Worm (Caenorhabditis elegans) whole organism, early embryonic: ENCODE measurements around the gene kbp-4.
"Not testable (repeated sequence)": the region's sequence is repeated elsewhere in the genome, so short reads cannot be mapped to it uniquely, and the experiment has no call there.

Experiments
- B0310.2 ChIP-seq: sonication (generic microtip); optimal IDR thresholded peaks from 2 replicates; lab custom pipeline; 2016; ENCODE audit warnings: mild to moderate bottlenecking, missing genetic modification characterization, missing compliant biosample characterization
- F13C5.2 ChIP-seq: sonication (generic microtip); optimal IDR thresholded peaks from 2 replicates; lab custom pipeline; 2017; ENCODE audit warnings: mild to moderate bottlenecking, missing genetic modification characterization, inconsistent platforms, missing compliant biosample characterization
- aly-1 ChIP-seq: sonication (generic microtip); optimal IDR thresholded peaks from 2 replicates; lab custom pipeline; 2016; ENCODE audit warnings: missing genetic modification characterization, missing compliant biosample characterization
- ama-1 ChIP-seq: fragments of 150-350 bp; optimal IDR thresholded peaks from 2 replicates; lab custom pipeline; 2014
- ceh-13 ChIP-seq: fragments of 200-800 bp; sonication (Bioruptor generic); optimal IDR thresholded peaks from 2 replicates; lab custom pipeline; 2018; ENCODE audit warnings: mild to moderate bottlenecking, missing genetic modification characterization, missing compliant biosample characterization
- ceh-36 ChIP-seq: sonication (generic microtip); optimal IDR thresholded peaks from 2 replicates; lab custom pipeline; 2016; ENCODE audit warnings: missing genetic modification characterization, inconsistent platforms, missing compliant biosample characterization
- ets-7 ChIP-seq: sonication (generic microtip); optimal IDR thresholded peaks from 2 replicates; lab custom pipeline; 2016; ENCODE audit warnings: missing genotype, missing genetic modification characterization, missing compliant biosample characterization
- flt-1 ChIP-seq: fragments of 200-800 bp; sonication (Bioruptor generic); IDR thresholded peaks from 2 replicates; pipeline ENCODE4 v1.3.6; 2022; ENCODE audit warnings: missing genetic modification characterization, missing compliant biosample characterization
- hmbx-1 ChIP-seq: sonication (generic microtip); optimal IDR thresholded peaks from 2 replicates; lab custom pipeline; 2016; ENCODE audit warnings: mild to moderate bottlenecking, missing genetic modification characterization, missing compliant biosample characterization
- hmg-4 ChIP-seq: fragments of 200-800 bp; sonication (Bioruptor generic); optimal IDR thresholded peaks from 2 replicates; lab custom pipeline; 2018; ENCODE audit warnings: mild to moderate bottlenecking, missing genetic modification characterization, missing compliant biosample characterization
- hnd-1 ChIP-seq: sonication (generic microtip); optimal IDR thresholded peaks from 2 replicates; lab custom pipeline; 2016; ENCODE audit warnings: missing genetic modification characterization, missing compliant biosample characterization
- pes-1 ChIP-seq: fragments of 200-800 bp; sonication (Bioruptor generic); IDR thresholded peaks from 2 replicates; pipeline ENCODE4 v1.3.6; 2022; ENCODE audit warnings: missing genetic modification reagents, missing genetic modification characterization, missing compliant biosample characterization
- scrt-1 ChIP-seq: fragments of 200-800 bp; sonication (Bioruptor generic); IDR thresholded peaks from 2 replicates; pipeline ENCODE4 v1.3.6; 2022; ENCODE audit warnings: missing genetic modification characterization, missing compliant biosample characterization
- sea-1 ChIP-seq: fragments of 200-800 bp; sonication (Bioruptor generic); conservative IDR thresholded peaks from 2 replicates; pipeline ENCODE4 v1.3.6; 2022; ENCODE audit warnings: missing genetic modification characterization, missing compliant biosample characterization
- tbx-11 ChIP-seq: fragments of 200-800 bp; sonication (Bioruptor generic); IDR thresholded peaks from 2 replicates; pipeline ENCODE4 v1.3.6; 2022; ENCODE audit warnings: missing genetic modification characterization, missing compliant biosample characterization
- tbx-37 ChIP-seq: fragments of 200-800 bp; sonication (Bioruptor generic); conservative IDR thresholded peaks from 2 replicates; pipeline ENCODE4 v1.3.6; 2022; ENCODE audit warnings: missing genetic modification reagents, missing genetic modification characterization, missing compliant biosample characterization
- tra-4 ChIP-seq: sonication (generic microtip); optimal IDR thresholded peaks from 2 replicates; lab custom pipeline; 2017; ENCODE audit warnings: missing genetic modification characterization, missing compliant biosample characterization

Gene kbp-4

DNA sequence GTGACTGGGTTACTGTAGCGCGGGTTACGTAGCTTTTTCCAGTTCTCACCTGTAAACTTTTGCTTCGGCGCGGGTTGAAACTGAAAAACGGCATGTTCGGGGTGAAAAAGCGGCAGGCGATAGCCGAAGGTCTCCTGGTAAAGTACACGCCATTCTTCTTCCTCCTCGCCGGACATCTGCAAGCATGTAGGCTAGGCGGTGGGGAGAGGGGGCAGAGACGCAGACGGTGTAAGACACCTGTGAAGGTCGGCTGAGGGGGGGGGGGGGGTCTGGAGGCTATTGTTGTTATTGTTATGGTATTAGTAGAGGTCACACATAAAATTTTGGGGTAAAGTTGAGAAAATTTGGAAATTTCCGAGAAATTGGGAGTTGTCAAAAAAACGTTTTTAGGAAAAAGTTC, 27.6 kb upstream of the kbp-4 start, which contains the start of gene fbxo-11.2:
Gene fbxo-11.2, minus strand, starts transcription at position 176 of the 400 bp plus-strand sequence.
- TF ChIP-seq aly-1 (tag; lab: Kevin White, UChicago) (no peak), ceh-36 (tag; lab: Kevin White, UChicago) (no peak), F13C5.2 (tag; lab: Kevin White, UChicago) (no peak)

DNA sequence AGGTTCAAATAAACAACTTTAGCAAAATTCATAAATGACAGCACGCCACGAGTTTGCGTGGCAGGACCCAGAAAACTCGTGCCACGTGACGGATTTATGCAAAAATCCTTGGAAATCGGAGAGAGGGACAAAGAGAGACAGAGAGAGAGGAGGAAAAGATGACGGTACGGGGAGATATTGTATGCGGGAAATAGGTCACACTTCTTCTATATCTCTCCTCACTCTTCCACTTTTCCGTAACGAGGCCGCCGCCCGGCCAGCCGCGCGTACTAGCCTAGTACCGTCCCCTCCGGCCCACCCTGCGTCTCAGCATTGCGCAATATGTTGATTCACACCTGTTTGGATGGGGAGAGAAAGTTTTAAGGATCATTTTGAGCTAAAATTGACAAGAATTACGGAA, 26.6 kb upstream of the kbp-4 start:
- TF ChIP-seq ceh-36 (tag; lab: Kevin White, UChicago) (no peak), hmg-4 (GFP tag; lab: Kevin White, UChicago) (peak; percentile 56)

DNA sequence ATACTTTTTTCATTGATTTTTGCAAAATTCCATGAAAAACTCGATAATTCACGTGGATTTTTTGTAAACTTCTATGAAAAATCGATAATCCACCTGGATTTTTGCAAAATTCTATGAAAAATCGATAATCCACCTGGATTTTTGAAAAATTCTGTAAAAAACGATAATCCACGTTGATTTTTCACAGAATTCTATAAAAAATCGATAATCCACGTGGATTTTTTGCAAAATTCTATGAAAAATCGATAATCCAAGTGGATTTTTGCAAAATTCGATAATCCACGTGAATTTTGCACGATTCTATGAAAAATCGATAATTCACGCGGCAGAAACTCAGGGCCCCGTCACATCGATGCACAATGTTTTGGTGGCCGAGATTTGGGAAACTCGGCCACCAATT, 22.6 kb upstream of the kbp-4 start:
- TF ChIP-seq ceh-13 (GFP tag; lab: Kevin White, UChicago) = no peak
- TF ChIP-seq pes-1 (GFP tag; lab: Robert Waterston, UW) = no peak
- no peak for TF ChIP-seq F13C5.2 (tag; lab: Kevin White, UChicago)
- no peak for TF ChIP-seq hnd-1 (tag; lab: Kevin White, UChicago)
- no peak for TF ChIP-seq sea-1 (GFP tag; lab: Robert Waterston, UW)
- TF ChIP-seq hmg-4 (GFP tag; lab: Kevin White, UChicago) = no peak
- TF ChIP-seq scrt-1 = no peak

DNA sequence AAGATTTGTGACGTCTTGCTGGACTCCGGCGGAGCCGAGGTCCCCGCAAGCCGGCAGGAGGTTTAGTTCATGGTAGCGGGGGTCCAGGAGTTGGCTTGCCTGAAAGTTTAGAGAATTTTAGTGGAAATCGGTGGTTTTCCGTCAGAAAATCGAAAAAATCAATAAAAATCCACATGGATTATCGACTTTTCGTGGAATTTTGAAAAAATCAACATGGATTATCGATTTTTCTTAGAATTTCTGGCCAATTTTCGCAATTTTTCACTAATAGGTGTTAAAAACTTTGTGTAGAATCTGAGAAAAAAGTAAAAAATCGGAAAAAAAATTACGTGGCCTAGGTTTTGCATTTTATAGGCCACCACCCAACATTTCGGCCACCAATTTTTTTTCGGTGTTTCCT, 21.8 kb upstream of the kbp-4 start:
- TF ChIP-seq hmg-4 (GFP tag; lab: Kevin White, UChicago) (no peak), ets-7 (tag; lab: Kevin White, UChicago) (no peak), sea-1 (GFP tag; lab: Robert Waterston, UW) (no peak), flt-1 (no peak)

DNA sequence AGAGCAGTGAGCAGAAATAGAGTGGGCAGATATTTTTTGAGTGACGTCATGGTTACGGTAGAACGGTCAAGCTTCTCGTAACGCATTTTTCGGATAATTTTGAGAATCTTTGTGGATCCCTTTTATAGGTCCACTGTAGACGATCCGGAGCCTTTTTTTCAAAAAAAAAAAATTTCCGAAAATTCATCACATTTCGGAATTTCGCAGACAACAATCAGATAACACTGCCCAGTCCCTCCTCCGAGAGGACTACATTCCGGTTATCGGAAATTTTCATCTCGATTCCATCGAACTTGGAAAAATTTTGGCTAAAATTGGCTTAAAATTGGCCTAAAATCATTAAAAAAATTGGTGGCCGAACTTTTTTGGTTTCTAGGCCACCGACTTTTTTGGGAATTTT, 20.7 kb upstream of the kbp-4 start, which contains the start of gene BE0003N10.6:
Gene BE0003N10.6, minus strand, starts transcription at position 101 of the 400 bp plus-strand sequence.
- no peak for TF ChIP-seq sea-1 (GFP tag; lab: Robert Waterston, UW)
- TF ChIP-seq hmg-4 (GFP tag; lab: Kevin White, UChicago) = no peak
- TF ChIP-seq pes-1 (GFP tag; lab: Robert Waterston, UW) = no peak
- no peak for TF ChIP-seq ceh-13 (GFP tag; lab: Kevin White, UChicago)
- no peak for TF ChIP-seq F13C5.2 (tag; lab: Kevin White, UChicago)
- TF ChIP-seq hmbx-1 (tag; lab: Kevin White, UChicago) = no peak
- TF ChIP-seq B0310.2 (tag; lab: Kevin White, UChicago) = no peak

DNA sequence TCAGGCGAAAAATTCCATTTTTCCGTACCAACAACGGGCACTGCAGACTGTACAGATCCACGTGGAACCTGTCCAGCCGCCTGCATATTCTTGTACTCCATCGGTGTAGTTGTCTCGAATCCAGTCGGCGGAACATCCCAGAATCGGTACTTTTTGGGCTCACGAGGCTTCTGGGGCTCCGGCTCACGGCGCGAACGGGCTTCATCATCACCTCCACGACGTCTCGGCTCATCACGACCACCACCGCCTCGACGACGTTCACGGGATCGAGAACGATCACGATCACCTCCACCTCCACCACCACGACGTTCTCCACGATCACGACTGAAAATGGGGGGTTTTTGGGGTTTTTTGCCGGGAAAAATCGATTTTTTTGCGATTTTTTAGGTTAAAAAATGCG, 6.5 kb upstream of the kbp-4 start:
- TF ChIP-seq ceh-36 (tag; lab: Kevin White, UChicago) (no peak), hmbx-1 (tag; lab: Kevin White, UChicago) (no peak), B0310.2 (tag; lab: Kevin White, UChicago) (no peak), ceh-13 (GFP tag; lab: Kevin White, UChicago) (no peak), tbx-37 (GFP tag; lab: Robert Waterston, UW) (no peak), F13C5.2 (tag; lab: Kevin White, UChicago) (no peak), sea-1 (GFP tag; lab: Robert Waterston, UW) (no peak), flt-1 (no peak), pes-1 (GFP tag; lab: Robert Waterston, UW) (no peak), hnd-1 (tag; lab: Kevin White, UChicago) (no peak), tra-4 (tag; lab: Kevin White, UChicago) (no peak)

DNA sequence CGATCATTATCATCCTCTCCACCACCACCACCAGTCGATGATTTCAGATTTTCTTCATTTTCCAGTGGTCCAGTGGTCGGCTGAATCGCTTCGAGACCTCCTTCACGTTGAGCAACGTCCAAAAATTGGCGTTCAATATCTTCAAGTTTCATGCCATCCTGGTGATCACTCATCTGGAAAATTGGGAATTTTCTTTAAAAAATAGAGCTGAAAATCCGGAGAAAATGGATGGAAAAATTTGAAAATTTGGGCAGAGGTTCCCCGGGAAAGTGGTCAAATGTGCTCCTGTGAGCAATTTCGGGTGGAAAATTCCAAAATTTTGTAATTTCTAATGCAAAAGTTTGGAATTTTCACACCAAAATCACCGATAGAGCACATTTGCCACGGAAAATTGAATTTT, 4.3 kb upstream of the kbp-4 start, which contains the start of gene uaf-1:
Gene uaf-1, minus strand, starts transcription at position 173 of the 400 bp plus-strand sequence.
- not testable (repeated sequence) for TF ChIP-seq hnd-1, hmbx-1, aly-1 (tag; lab: Kevin White, UChicago)

DNA sequence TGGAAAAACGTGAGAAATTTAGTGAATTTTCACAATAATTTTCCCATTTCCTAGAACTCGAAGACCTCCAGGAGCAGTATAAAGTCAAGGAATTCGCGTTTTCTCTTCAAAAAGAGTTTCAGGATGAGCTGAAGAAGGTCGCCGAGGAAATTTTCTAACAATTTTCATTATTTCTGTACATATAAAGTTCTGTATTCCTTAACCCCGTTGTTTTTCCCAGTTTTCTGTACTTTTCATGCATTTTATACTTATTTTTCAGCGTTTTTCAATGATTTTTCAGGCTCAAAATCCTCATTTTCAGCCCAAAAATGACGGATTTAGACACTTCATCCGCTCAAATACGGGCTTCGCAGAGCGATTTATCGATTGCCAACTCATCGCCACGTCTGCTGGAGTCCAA, 400 bp downstream of the kbp-4 start, which contains the start of gene par-2:
Gene par-2, plus strand, starts transcription at position 301 of the 400 bp plus-strand sequence.
- TF ChIP-seq sea-1 (GFP tag; lab: Robert Waterston, UW) (no peak), hnd-1 (tag; lab: Kevin White, UChicago) (no peak), scrt-1 (no peak), ceh-13 (GFP tag; lab: Kevin White, UChicago) (no peak), tbx-37 (GFP tag; lab: Robert Waterston, UW) (no peak), tbx-11 (no peak), B0310.2 (tag; lab: Kevin White, UChicago) (no peak), hmbx-1 (tag; lab: Kevin White, UChicago) (no peak)

DNA sequence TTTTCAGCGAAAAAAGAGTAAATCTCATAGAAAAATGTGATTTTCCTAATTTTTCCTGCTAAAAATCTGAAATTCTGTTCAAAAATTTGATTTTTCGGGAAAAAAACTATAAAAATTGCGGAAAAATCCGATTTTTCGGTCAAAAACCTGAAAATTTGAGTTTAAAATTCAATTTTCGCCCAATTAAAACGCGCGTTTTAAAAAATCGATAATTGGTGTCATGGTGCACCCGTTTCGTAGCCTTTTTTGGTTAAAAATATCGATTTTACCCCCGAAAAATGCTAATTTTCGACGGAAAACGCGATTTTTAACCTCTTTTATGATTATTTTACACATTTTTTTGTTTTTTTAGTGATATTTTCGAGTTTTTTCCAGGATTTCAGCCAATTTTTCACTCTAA, 4.3 kb downstream of the kbp-4 start:
- TF ChIP-seq B0310.2 (tag; lab: Kevin White, UChicago) (no peak), hnd-1 (tag; lab: Kevin White, UChicago) (no peak), tra-4 (tag; lab: Kevin White, UChicago) (no peak), tbx-11 (no peak), ets-7 (tag; lab: Kevin White, UChicago) (no peak), flt-1 (no peak), F13C5.2 (tag; lab: Kevin White, UChicago) (no peak), ama-1 (no peak), ceh-36 (tag; lab: Kevin White, UChicago) (no peak), pes-1 (GFP tag; lab: Robert Waterston, UW) (no peak), hmg-4 (GFP tag; lab: Kevin White, UChicago) (no peak), scrt-1 (no peak), ceh-13 (GFP tag; lab: Kevin White, UChicago) (no peak), tbx-37 (GFP tag; lab: Robert Waterston, UW) (no peak), aly-1 (tag; lab: Kevin White, UChicago) (no peak), sea-1 (GFP tag; lab: Robert Waterston, UW) (no peak), hmbx-1 (tag; lab: Kevin White, UChicago) (no peak)
